Worm (Caenorhabditis elegans) whole organism, young adult: ENCODE measurements around the gene pkn-1.

Source experiments
- B0035.1 ChIP-seq: sonication (generic microtip); optimal IDR thresholded peaks from 2 replicates; lab custom pipeline; 2016; ENCODE audit warnings: missing genetic modification characterization, mild to moderate bottlenecking, missing compliant biosample characterization, missing genotype, missing genetic modification reagents
- B0261.1 ChIP-seq: sonication (generic microtip); optimal IDR thresholded peaks from 2 replicates; lab custom pipeline; 2016; ENCODE audit warnings: mild to moderate bottlenecking, missing genetic modification characterization, moderate library complexity, missing compliant biosample characterization
- C06A6.2 ChIP-seq: fragments of 200-800 bp; sonication (Bioruptor generic); conservative IDR thresholded peaks from 2 replicates; pipeline ENCODE4 v1.3.6; 2022; ENCODE audit warnings: missing genetic modification characterization, missing compliant biosample characterization
- F55B11.4 ChIP-seq: sonication (generic microtip); optimal IDR thresholded peaks from 2 replicates; lab custom pipeline; 2016; ENCODE audit warnings: missing compliant biosample characterization, missing genetic modification characterization, borderline replicate concordance; ENCODE audit not compliant: insufficient read depth
- K11D2.4 ChIP-seq: fragments of 200-800 bp; sonication (Bioruptor generic); IDR thresholded peaks from 2 replicates; pipeline ENCODE4 v1.3.6; 2022; ENCODE audit warnings: missing genetic modification reagents, missing genetic modification characterization, missing compliant biosample characterization
- T07F8.4 ChIP-seq: sonication (generic microtip); optimal IDR thresholded peaks from 2 replicates; lab custom pipeline; 2016; ENCODE audit warnings: mild to moderate bottlenecking, missing genetic modification characterization, moderate library complexity, missing compliant biosample characterization
- T26A5.8 ChIP-seq: sonication (generic microtip); optimal IDR thresholded peaks from 2 replicates; lab custom pipeline; 2016; ENCODE audit warnings: missing genetic modification characterization, missing compliant biosample characterization
- Y53F4B.3 ChIP-seq: fragments of 200-800 bp; sonication (Bioruptor generic); IDR thresholded peaks from 2 replicates; pipeline ENCODE4 v1.3.6; 2022; ENCODE audit warnings: missing genetic modification reagents, missing genetic modification characterization, missing compliant biosample characterization
- Y56A3A.18 ChIP-seq: fragments of 200-800 bp; sonication (Bioruptor generic); IDR thresholded peaks from 2 replicates; pipeline ENCODE4 v1.3.6; 2022; ENCODE audit warnings: missing genetic modification reagents, missing genetic modification characterization, missing compliant biosample characterization
- Y67H2A.10 ChIP-seq: fragments of 200-800 bp; sonication (Bioruptor generic); conservative IDR thresholded peaks from 2 replicates; pipeline ENCODE4 v1.3.6; 2022; ENCODE audit warnings: missing genetic modification reagents, missing genetic modification characterization, missing compliant biosample characterization
- akir-1 ChIP-seq: fragments of 200-800 bp; sonication (Bioruptor generic); optimal IDR thresholded peaks from 2 replicates; lab custom pipeline; 2018; ENCODE audit warnings: mild to moderate bottlenecking, missing genetic modification characterization, moderate library complexity, missing compliant biosample characterization
- athp-1 ChIP-seq: sonication (generic microtip); optimal IDR thresholded peaks from 2 replicates; lab custom pipeline; 2017; ENCODE audit warnings: mild to moderate bottlenecking, missing genetic modification characterization, missing compliant biosample characterization
- attf-3 ChIP-seq: fragments of 200-800 bp; sonication (Bioruptor generic); conservative IDR thresholded peaks from 2 replicates; pipeline ENCODE4 v1.3.6; 2022; ENCODE audit warnings: missing genetic modification reagents, missing genetic modification characterization, missing compliant biosample characterization
- cebp-1 ChIP-seq, 2 experiments: fragments of 200-800 bp in 1 of 2; sonication (Bioruptor generic) in 1 of 2; sonication (generic microtip) in 1 of 2; IDR thresholded peaks in 1 of 2; optimal IDR thresholded peaks in 1 of 2; 2 replicates each; pipeline versions ENCODE4 v1.3.6 to Lab custom; 2017 to 2022; ENCODE audit warnings: missing compliant biosample characterization in 2 of 2, missing genetic modification characterization in 2 of 2, mild to moderate bottlenecking in 1 of 2, missing genetic modification reagents in 1 of 2, moderate library complexity in 1 of 2
- ceh-100 ChIP-seq: fragments of 200-800 bp; sonication (Bioruptor generic); IDR thresholded peaks from 2 replicates; pipeline ENCODE4 v1.3.6; 2022; ENCODE audit warnings: missing genetic modification reagents, missing genetic modification characterization, missing compliant biosample characterization
- ceh-27 ChIP-seq: fragments of 200-800 bp; sonication (Bioruptor generic); optimal IDR thresholded peaks from 2 replicates; lab custom pipeline; 2018; ENCODE audit warnings: mild to moderate bottlenecking, missing genetic modification characterization, moderate library complexity, missing compliant biosample characterization
- die-1 ChIP-seq: sonication (generic microtip); optimal IDR thresholded peaks from 2 replicates; lab custom pipeline; 2016; ENCODE audit warnings: missing genotype, mild to moderate bottlenecking, missing genetic modification characterization, missing compliant biosample characterization
- dpff-1 ChIP-seq: sonication (generic microtip); optimal IDR thresholded peaks from 2 replicates; lab custom pipeline; 2017; ENCODE audit warnings: mild to moderate bottlenecking, missing genetic modification characterization, missing compliant biosample characterization
- efl-1 ChIP-seq: fragments of 150-350 bp; optimal IDR thresholded peaks from 2 replicates; lab custom pipeline; 2014; ENCODE audit warnings: missing biosample characterization, missing genetic modification reagents, missing genetic modification characterization
- egl-18 ChIP-seq: fragments of 200-800 bp; sonication (Bioruptor generic); IDR thresholded peaks from 2 replicates; pipeline ENCODE4 v1.3.6; 2022; ENCODE audit warnings: missing genetic modification reagents, missing genetic modification characterization, missing compliant biosample characterization
- gei-17 ChIP-seq: fragments of 200-800 bp; sonication (Bioruptor generic); optimal IDR thresholded peaks from 2 replicates; lab custom pipeline; 2018; ENCODE audit warnings: mild to moderate bottlenecking, missing genetic modification characterization, missing compliant biosample characterization
- hmg-1.2 ChIP-seq: fragments of 200-800 bp; sonication (Bioruptor generic); IDR thresholded peaks from 2 replicates; pipeline ENCODE4 v1.3.6; 2022; ENCODE audit warnings: missing genetic modification reagents, missing genetic modification characterization, missing compliant biosample characterization
- hmg-20 ChIP-seq: fragments of 200-800 bp; sonication (Bioruptor generic); IDR thresholded peaks from 2 replicates; pipeline ENCODE4 v1.3.6; 2022; ENCODE audit warnings: missing genetic modification reagents, missing genetic modification characterization, missing compliant biosample characterization
- hsf-1 ChIP-seq: fragments of 200-800 bp; sonication (Bioruptor generic); IDR thresholded peaks from 2 replicates; pipeline ENCODE4 v1.3.6; 2022; ENCODE audit warnings: missing genetic modification reagents, missing genetic modification characterization, missing compliant biosample characterization
- lag-1 ChIP-seq: fragments of 200-800 bp; sonication (Bioruptor generic); IDR thresholded peaks from 2 replicates; pipeline ENCODE4 v1.3.6; 2022; ENCODE audit warnings: missing genetic modification reagents, missing genetic modification characterization, missing compliant biosample characterization
- let-526 ChIP-seq: fragments of 200-800 bp; sonication (Bioruptor generic); IDR thresholded peaks from 2 replicates; pipeline ENCODE4 v1.3.6; 2022; ENCODE audit warnings: missing genetic modification reagents, missing genetic modification characterization, missing compliant biosample characterization
- let-607 ChIP-seq, 2 experiments: fragments of 200-800 bp in 1 of 2; sonication (Bioruptor generic) in 1 of 2; sonication (generic microtip) in 1 of 2; optimal IDR thresholded peaks; 2 replicates each; lab custom pipeline; 2016 to 2018; ENCODE audit warnings: mild to moderate bottlenecking in 2 of 2, missing compliant biosample characterization in 2 of 2, missing genetic modification characterization in 2 of 2, moderate library complexity in 2 of 2, missing genotype in 1 of 2
- lin-35 ChIP-seq, 3 experiments: fragments of 150-350 bp in 2 of 3; sonication (generic microtip) in 1 of 3; optimal IDR thresholded peaks; 2 replicates each; lab custom pipeline; 2014 to 2018; ENCODE audit warnings: missing biosample characterization in 3 of 3, missing genetic modification characterization in 3 of 3, missing genetic modification reagents in 3 of 3
- lsy-27 ChIP-seq: sonication (generic microtip); optimal IDR thresholded peaks from 2 replicates; lab custom pipeline; 2017; ENCODE audit warnings: missing genetic modification characterization, mild to moderate bottlenecking, missing compliant biosample characterization, antibody characterized with exemption, missing genotype, borderline replicate concordance; ENCODE audit not compliant: insufficient read depth
- madf-6 ChIP-seq: fragments of 200-800 bp; sonication (Bioruptor generic); IDR thresholded peaks from 2 replicates; pipeline ENCODE4 v1.3.6; 2022; ENCODE audit warnings: missing genetic modification reagents, missing genetic modification characterization, missing compliant biosample characterization
- madf-8 ChIP-seq: fragments of 200-800 bp; sonication (Bioruptor generic); conservative IDR thresholded peaks from 2 replicates; pipeline ENCODE4 v1.3.6; 2022; ENCODE audit warnings: missing genetic modification reagents, missing genetic modification characterization, missing compliant biosample characterization
- mcd-1 ChIP-seq: fragments of 200-800 bp; sonication (Bioruptor generic); IDR thresholded peaks from 2 replicates; pipeline ENCODE4 v1.3.6; 2022; ENCODE audit warnings: missing genetic modification reagents, missing genetic modification characterization, missing compliant biosample characterization
- mxl-1 ChIP-seq: sonication (generic microtip); optimal IDR thresholded peaks from 2 replicates; lab custom pipeline; 2016; ENCODE audit warnings: missing genetic modification characterization, missing compliant biosample characterization
- nfyb-1 ChIP-seq: fragments of 200-800 bp; sonication (Bioruptor generic); IDR thresholded peaks from 2 replicates; pipeline ENCODE4 v1.3.6; 2022; ENCODE audit warnings: missing genetic modification reagents, missing genetic modification characterization, missing compliant biosample characterization
- nhr-179 ChIP-seq: sonication (generic microtip); optimal IDR thresholded peaks from 2 replicates; lab custom pipeline; 2016; ENCODE audit warnings: mild to moderate bottlenecking, missing genetic modification characterization, missing compliant biosample characterization
- nhr-27 ChIP-seq: fragments of 200-800 bp; sonication (Bioruptor generic); optimal IDR thresholded peaks from 2 replicates; lab custom pipeline; 2018; ENCODE audit warnings: mild to moderate bottlenecking, missing genetic modification characterization, moderate library complexity, missing compliant biosample characterization
- nhr-80 ChIP-seq: sonication (generic microtip); optimal IDR thresholded peaks from 2 replicates; lab custom pipeline; 2016; ENCODE audit warnings: missing genetic modification characterization, missing compliant biosample characterization
- pha-4 ChIP-seq: fragments of 150-350 bp; sonication (generic microtip); optimal IDR thresholded peaks from 2 replicates; lab custom pipeline; 2014; ENCODE audit warnings: missing biosample characterization, missing genetic modification reagents, missing genetic modification characterization
- rec-8 ChIP-seq, 2 experiments: sonication (generic microtip); optimal IDR thresholded peaks; 2 replicates each; lab custom pipeline; 2016; ENCODE audit warnings: mild to moderate bottlenecking in 2 of 2, missing genetic modification characterization in 2 of 2, missing genetic modification reagents in 2 of 2, missing genotype in 2 of 2, missing biosample characterization in 1 of 2, missing compliant biosample characterization in 1 of 2, moderate library complexity in 1 of 2
- snpc-1.1 ChIP-seq: sonication (generic microtip); optimal IDR thresholded peaks from 2 replicates; lab custom pipeline; 2017; ENCODE audit warnings: missing genetic modification characterization, mild to moderate bottlenecking, missing compliant biosample characterization, antibody characterized with exemption, moderate library complexity, missing genotype, missing genetic modification reagents; ENCODE audit not compliant: insufficient read depth
- tbx-9 ChIP-seq: sonication (generic microtip); optimal IDR thresholded peaks from 2 replicates; lab custom pipeline; 2016; ENCODE audit warnings: borderline replicate concordance, missing genetic modification characterization, inconsistent platforms, missing compliant biosample characterization
- unc-130 ChIP-seq: sonication (generic microtip); optimal IDR thresholded peaks from 2 replicates; lab custom pipeline; 2016; ENCODE audit warnings: missing genetic modification reagents, missing genetic modification characterization, missing compliant biosample characterization
- ztf-18 ChIP-seq: sonication (generic microtip); optimal IDR thresholded peaks from 2 replicates; lab custom pipeline; 2016; ENCODE audit warnings: missing genotype, mild to moderate bottlenecking, missing genetic modification characterization, missing compliant biosample characterization
- ztf-25 ChIP-seq: fragments of 200-800 bp; sonication (Bioruptor generic); IDR thresholded peaks from 2 replicates; pipeline ENCODE4 v1.3.6; 2022; ENCODE audit warnings: missing genetic modification reagents, missing genetic modification characterization, missing compliant biosample characterization
- ztf-26 ChIP-seq: sonication (generic microtip); optimal IDR thresholded peaks from 2 replicates; lab custom pipeline; 2017; ENCODE audit warnings: missing genetic modification characterization, missing compliant biosample characterization
- ztf-3 ChIP-seq: fragments of 200-800 bp; sonication (Bioruptor generic); optimal IDR thresholded peaks from 2 replicates; lab custom pipeline; 2018; ENCODE audit warnings: mild to moderate bottlenecking, missing genetic modification characterization, missing compliant biosample characterization

Gene pkn-1

ce11 chrX:10391174-10391573, 5.9 kb upstream of the pkn-1 start (continued):
- TF ChIP-seq egl-18 (GFP tag; lab: Robert Waterston, UW), result no peak
- TF ChIP-seq T26A5.8 (tag; lab: Kevin White, UChicago), result no peak
- TF ChIP-seq ztf-3 (GFP tag; lab: Kevin White, UChicago), result no peak
- TF ChIP-seq F55B11.4 (tag; lab: Kevin White, UChicago), result no peak
- TF ChIP-seq let-526 (GFP tag; lab: Robert Waterston, UW), result no peak
- no peak for TF ChIP-seq let-607 (tag; optimal IDR thresholded peaks at IDR 0.05; lab: Kevin White, UChicago)
- TF ChIP-seq athp-1 (tag; lab: Kevin White, UChicago), result no peak
- TF ChIP-seq lag-1 (GFP tag; lab: Robert Waterston, UW), result no peak
- no peak for TF ChIP-seq rec-8 (tag; optimal IDR thresholded peaks at IDR 0.05; lab: Kevin White, UChicago)
- peak; percentile 33 for TF ChIP-seq ztf-26 (tag; lab: Kevin White, UChicago)
- no peak for TF ChIP-seq madf-6 (GFP tag; lab: Robert Waterston, UW)
- no peak for TF ChIP-seq K11D2.4 (GFP tag; lab: Robert Waterston, UW)
- TF ChIP-seq Y53F4B.3 (GFP tag; lab: Robert Waterston, UW), result no peak
- no peak for TF ChIP-seq nhr-179 (tag; lab: Kevin White, UChicago)
- no peak for TF ChIP-seq madf-8 (GFP tag; lab: Robert Waterston, UW)
- no peak for TF ChIP-seq cebp-1 (GFP tag; IDR thresholded peaks at IDR 0.05; lab: Robert Waterston, UW)
- TF ChIP-seq cebp-1 (tag; optimal IDR thresholded peaks at IDR 0.05; lab: Kevin White, UChicago), result peak; percentile 51
- no peak for TF ChIP-seq unc-130 (GFP tag; lab: Kevin White, UChicago)
- no peak for TF ChIP-seq Y56A3A.18 (GFP tag; lab: Robert Waterston, UW)
- no peak for TF ChIP-seq mxl-1 (tag; lab: Kevin White, UChicago)
- TF ChIP-seq ceh-100, result no peak

DNA sequence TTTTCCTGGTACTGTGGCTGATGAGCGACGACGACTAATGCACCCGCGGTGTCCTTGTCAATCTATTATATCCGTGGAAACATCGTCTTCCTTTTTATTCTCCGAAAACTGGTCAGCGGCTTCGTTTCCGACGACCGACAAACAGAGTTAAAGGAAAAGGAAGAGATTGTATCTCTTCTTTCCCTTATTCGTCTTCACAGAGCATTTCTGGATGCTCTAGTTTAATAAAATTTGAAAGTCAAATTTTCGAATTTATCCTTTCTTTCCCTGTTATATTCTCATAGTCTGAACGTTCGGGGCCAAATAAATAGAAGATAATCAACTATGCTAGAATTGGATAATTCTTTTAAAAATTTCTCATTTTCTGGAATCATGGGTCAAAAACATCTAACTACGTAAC, 4.2 kb upstream of the pkn-1 start:
- TF ChIP-seq mxl-1 (tag; lab: Kevin White, UChicago) (no peak), ceh-27 (GFP tag; lab: Kevin White, UChicago) (no peak), B0261.1 (tag; lab: Kevin White, UChicago) (no peak), let-607 (tag; optimal IDR thresholded peaks at IDR 0.05; lab: Kevin White, UChicago) (no peak), hmg-1.2 (GFP tag; lab: Robert Waterston, UW) (no peak), ceh-100 (no peak), B0035.1 (tag; lab: Kevin White, UChicago) (no peak), pha-4 (no peak), gei-17 (GFP tag; lab: Kevin White, UChicago) (no peak), die-1 (tag; lab: Kevin White, UChicago) (no peak), nfyb-1 (GFP tag; lab: Robert Waterston, UW) (no peak), ztf-18 (no peak), K11D2.4 (GFP tag; lab: Robert Waterston, UW) (no peak), T07F8.4 (no peak), C06A6.2 (GFP tag; lab: Robert Waterston, UW) (no peak), Y67H2A.10 (GFP tag; lab: Robert Waterston, UW) (no peak), efl-1 (GFP tag; lab: Kevin White, UChicago) (no peak), hsf-1 (no peak), dpff-1 (tag; lab: Kevin White, UChicago) (no peak), hmg-20 (no peak)

DNA sequence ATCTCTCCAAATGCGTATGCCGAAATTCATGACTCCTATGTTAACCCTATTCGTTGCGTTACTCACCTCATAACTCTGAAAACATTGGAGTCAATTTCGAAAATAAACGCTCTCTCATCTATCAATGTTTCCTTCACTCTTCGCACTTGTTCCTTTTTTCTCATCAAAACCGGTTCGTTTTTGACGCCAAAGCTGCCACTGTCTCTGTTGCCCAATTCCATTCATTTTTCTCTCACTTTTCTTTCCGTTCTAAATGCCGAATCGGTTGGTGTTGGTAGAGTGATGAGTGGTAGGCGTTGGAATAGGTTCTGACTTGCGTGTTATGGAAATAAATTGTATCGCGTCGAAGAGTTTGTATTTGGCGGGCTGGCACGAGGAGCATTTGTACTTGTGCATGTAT, 3.7 kb upstream of the pkn-1 start:
- no peak for TF ChIP-seq lsy-27 (tag; lab: Kevin White, UChicago)
- TF ChIP-seq ztf-25 (GFP tag; lab: Robert Waterston, UW), result no peak
- TF ChIP-seq akir-1 (GFP tag; lab: Kevin White, UChicago), result no peak
- no peak for TF ChIP-seq mcd-1 (GFP tag; lab: Robert Waterston, UW)
- no peak for TF ChIP-seq tbx-9 (tag; lab: Kevin White, UChicago)
- no peak for TF ChIP-seq ceh-100
- no peak for TF ChIP-seq snpc-1.1 (tag; lab: Kevin White, UChicago)
- TF ChIP-seq nhr-27, result no peak
- no peak for TF ChIP-seq attf-3 (GFP tag; lab: Robert Waterston, UW)
- TF ChIP-seq lin-35 (GFP tag; optimal IDR thresholded peaks at IDR 0.05; lab: Kevin White, UChicago), result no peak
- TF ChIP-seq nhr-80 (tag; lab: Kevin White, UChicago), result no peak
